Worm (Caenorhabditis elegans): Measurements from ENCODE around the gene gly-20.
"Not testable (repeated sequence)": the region's sequence is repeated elsewhere in the genome, so short reads cannot be mapped to it uniquely, and the experiment has no call there.

gly-20 gene

ce11 chrV:11265482-11265881 is 16.9 kb upstream of the gly-20 start, which contains the start of gene cln-3.1:
cln-3.1 (minus strand) TSS chrV:11265652.
- TF ChIP-seq him-1 (tag; optimal IDR thresholded peaks at IDR 0.05) (no peak), W03F9.2 (tag; optimal IDR thresholded peaks at IDR 0.05) (no peak), dao-5 (tag; optimal IDR thresholded peaks at IDR 0.05) (no peak)

- TF ChIP-seq him-1 (tag; optimal IDR thresholded peaks at IDR 0.05) (no peak), W03F9.2 (tag; optimal IDR thresholded peaks at IDR 0.05) (no peak), dao-5 (tag; optimal IDR thresholded peaks at IDR 0.05) (no peak)
These were observed 15.7 kb upstream of the gly-20 start, which contains the start of gene str-116 for ce11 chrV:11266681-11267080. str-116 (plus strand) TSS chrV:11266981.

- no peak for TF ChIP-seq dao-5 (tag; optimal IDR thresholded peaks at IDR 0.05)
- TF ChIP-seq him-1 (tag; optimal IDR thresholded peaks at IDR 0.05): no peak
These were observed 13.6 kb upstream of the gly-20 start, which contains the start of gene str-115 for ce11 chrV:11268791-11269190. str-115 (plus strand) TSS chrV:11269091.

- TF ChIP-seq dao-5 (tag; optimal IDR thresholded peaks at IDR 0.05) (no peak), him-1 (tag; optimal IDR thresholded peaks at IDR 0.05) (no peak), W03F9.2 (tag; optimal IDR thresholded peaks at IDR 0.05) (no peak)
These were observed 11.3 kb upstream of the gly-20 start, which contains the start of gene clec-222 for ce11 chrV:11271051-11271450. clec-222 (plus strand) TSS chrV:11271351.

- no peak for TF ChIP-seq him-1 (tag; optimal IDR thresholded peaks at IDR 0.05)
- no peak for TF ChIP-seq W03F9.2 (tag; optimal IDR thresholded peaks at IDR 0.05)
- no peak for TF ChIP-seq dao-5 (tag; optimal IDR thresholded peaks at IDR 0.05)
These were observed 9.5 kb upstream of the gly-20 start, which contains the start of gene clec-223 for ce11 chrV:11272848-11273247. clec-223 (plus strand) TSS chrV:11273148.

- TF ChIP-seq him-1 (tag; optimal IDR thresholded peaks at IDR 0.05): no peak
- TF ChIP-seq W03F9.2 (tag; optimal IDR thresholded peaks at IDR 0.05): no peak
- no peak for TF ChIP-seq dao-5 (tag; optimal IDR thresholded peaks at IDR 0.05)
These were observed 2.8 kb upstream of the gly-20 start for ce11 chrV:11279564-11279963.

- no peak for TF ChIP-seq dao-5 (tag; optimal IDR thresholded peaks at IDR 0.05)
- TF ChIP-seq W03F9.2 (tag; optimal IDR thresholded peaks at IDR 0.05): no peak
- no peak for TF ChIP-seq him-1 (tag; optimal IDR thresholded peaks at IDR 0.05)
These were observed 760 bp upstream of the gly-20 start for ce11 chrV:11281414-11282209.

- not testable (repeated sequence) for TF ChIP-seq him-1, W03F9.2, dao-5 (tag; optimal IDR thresholded peaks at IDR 0.05)
These were observed 3.7 kb downstream of the gly-20 start, which contains the start of gene C03E10.3 for ce11 chrV:11286114-11286513. C03E10.3 (plus strand) TSS chrV:11286414.

- no peak for TF ChIP-seq W03F9.2 (tag; optimal IDR thresholded peaks at IDR 0.05)
- no peak for TF ChIP-seq him-1 (tag; optimal IDR thresholded peaks at IDR 0.05)
- no peak for TF ChIP-seq dao-5 (tag; optimal IDR thresholded peaks at IDR 0.05)
These were observed 8.5 kb downstream of the gly-20 start, which contains the start of gene C03E10.1 for ce11 chrV:11290888-11291287. C03E10.1 (plus strand) TSS chrV:11291188.

ce11 chrV:11292682-11293081 is 10.3 kb downstream of the gly-20 start:
- TF ChIP-seq W03F9.2 (tag; optimal IDR thresholded peaks at IDR 0.05) (no peak), dao-5 (tag; optimal IDR thresholded peaks at IDR 0.05) (no peak), him-1 (tag; optimal IDR thresholded peaks at IDR 0.05) (no peak)

ce11 chrV:11294393-11294792 is 12.0 kb downstream of the gly-20 start, which contains the start of gene T03F7.6:
T03F7.6 (plus strand) TSS chrV:11294693.
- TF ChIP-seq W03F9.2 (tag; optimal IDR thresholded peaks at IDR 0.05) (no peak), dao-5 (tag; optimal IDR thresholded peaks at IDR 0.05) (no peak), him-1 (tag; optimal IDR thresholded peaks at IDR 0.05) (no peak)

- TF ChIP-seq dao-5 (tag; optimal IDR thresholded peaks at IDR 0.05): no peak
These were observed 16.3 kb downstream of the gly-20 start, which contains the start of gene T03F7.5 for ce11 chrV:11298632-11299031. T03F7.5 (minus strand) TSS chrV:11298732.

ce11 chrV:11299406-11299805 is 17.0 kb downstream of the gly-20 start:
- no peak for TF ChIP-seq dao-5 (tag; optimal IDR thresholded peaks at IDR 0.05)
- TF ChIP-seq W03F9.2 (tag; optimal IDR thresholded peaks at IDR 0.05): no peak
- no peak for TF ChIP-seq him-1 (tag; optimal IDR thresholded peaks at IDR 0.05)

- TF ChIP-seq dao-5 (tag; optimal IDR thresholded peaks at IDR 0.05) (no peak), W03F9.2 (tag; optimal IDR thresholded peaks at IDR 0.05) (no peak), him-1 (tag; optimal IDR thresholded peaks at IDR 0.05) (no peak)
These were observed 18.2 kb downstream of the gly-20 start, which contains the start of gene srh-47 for ce11 chrV:11300539-11300938. srh-47 (minus strand) TSS chrV:11300639.

Measured in whole organism, L4/young adult.